Fruit fly (Drosophila melanogaster): Measurements from ENCODE around the gene CG32069.

The CG32069 gene

dm6 chr3L:11089805-11090440, 27.5 kb upstream of the CG32069 start (continued):
- TF ChIP-seq org-1 (GFP tag; optimal IDR thresholded peaks at IDR 0.05), result peak; percentile 90
- TF ChIP-seq CG16863 (GFP tag; optimal IDR thresholded peaks at IDR 0.05), result peak; percentile 87
- peak; percentile 64 for TF ChIP-seq CG4617 (GFP tag; optimal IDR thresholded peaks at IDR 0.05; ENCODE audit: borderline replicate concordance)
- no peak for TF ChIP-seq CG11085 (GFP tag; IDR thresholded peaks at IDR 0.05)
- TF ChIP-seq abd-A (tag; optimal IDR thresholded peaks at IDR 0.05), result peak; percentile 10
- peak; percentile 70 for TF ChIP-seq CG17328 (GFP tag; IDR thresholded peaks at IDR 0.05)
- TF ChIP-seq CG10565 (GFP tag; optimal IDR thresholded peaks at IDR 0.05), result peak; percentile 29
- peak; percentile 98 for TF ChIP-seq CG18262 (tag; optimal IDR thresholded peaks at IDR 0.05)
- TF ChIP-seq sd (tag; optimal IDR thresholded peaks at IDR 0.05), result peak; percentile 73
- TF ChIP-seq Sin3A (optimal IDR thresholded peaks at IDR 0.05), result no peak
- peak; percentile 82 for TF ChIP-seq Nf-YA (GFP tag; IDR thresholded peaks at IDR 0.05)
- TF ChIP-seq Dp (GFP tag; optimal IDR thresholded peaks at IDR 0.05), result no peak
- TF ChIP-seq stwl (tag; optimal IDR thresholded peaks at IDR 0.05), result peak; percentile 18
- peak; percentile 50 for TF ChIP-seq CG8765 (GFP tag; IDR thresholded peaks at IDR 0.05)
- peak; percentile 76 for TF ChIP-seq trh (GFP tag; optimal IDR thresholded peaks at IDR 0.05)
- no peak for TF ChIP-seq tna (GFP tag; IDR thresholded peaks at IDR 0.05; ENCODE audit: partially characterized antibody)
- TF ChIP-seq row (GFP tag; IDR thresholded peaks at IDR 0.05), result peak; percentile 90
- TF ChIP-seq sc (optimal IDR thresholded peaks at IDR 0.05), result no peak
- peak; percentile 89 for TF ChIP-seq sc (GFP tag; optimal IDR thresholded peaks at IDR 0.05)
- peak; percentile 83; the same call in 1 of the 2 replicates for TF ChIP-seq Atf6 (GFP tag; IDR thresholded peaks at IDR 0.05)
- TF ChIP-seq lbe (GFP tag; optimal IDR thresholded peaks at IDR 0.05), result peak; percentile 66
- TF ChIP-seq PHDP (tag; optimal IDR thresholded peaks at IDR 0.05), result peak; percentile 89
- TF ChIP-seq croc (GFP tag; conservative IDR thresholded peaks at IDR 0.05), result peak; percentile 68
- TF ChIP-seq nerfin-2 (GFP tag; IDR thresholded peaks at IDR 0.05; ENCODE audit: partially characterized antibody), result no peak
- TF ChIP-seq chif (GFP tag; optimal IDR thresholded peaks at IDR 0.05), result peak; percentile 83
- peak; percentile 75 for TF ChIP-seq fd3F (GFP tag; optimal IDR thresholded peaks at IDR 0.05)
- no peak; the same call in 1 of the 2 replicates for TF ChIP-seq dan (GFP tag; IDR thresholded peaks at IDR 0.05)
- TF ChIP-seq lmd (GFP tag; IDR thresholded peaks at IDR 0.05), result peak; percentile 84; the same call in 1 of the 2 replicates
- TF ChIP-seq Ssrp (tag; optimal IDR thresholded peaks at IDR 0.05), result peak; percentile 94
- no peak for TF ChIP-seq pita (GFP tag; optimal IDR thresholded peaks at IDR 0.05)
- peak; percentile 88 for TF ChIP-seq CG10267 (tag; optimal IDR thresholded peaks at IDR 0.05)
- peak; percentile 67 for TF ChIP-seq Sry-β (GFP tag; optimal IDR thresholded peaks at IDR 0.05)
- TF ChIP-seq CG6689 (GFP tag; IDR thresholded peaks at IDR 0.05), result peak; percentile 90
- peak; percentile 73 to 88 for TF ChIP-seq dpn (GFP tag; optimal IDR thresholded peaks at IDR 0.05)
- peak; percentile 52 for TF ChIP-seq CG10654 (GFP tag; optimal IDR thresholded peaks at IDR 0.05)
- no peak for TF ChIP-seq gfzf (GFP tag; optimal IDR thresholded peaks at IDR 0.05)
- peak; percentile 71 for TF ChIP-seq mam (GFP tag; optimal IDR thresholded peaks at IDR 0.05)
- peak; percentile 56 for TF ChIP-seq Usf (GFP tag; optimal IDR thresholded peaks at IDR 0.05)
- TF ChIP-seq CG1602 (GFP tag; optimal IDR thresholded peaks at IDR 0.05), result peak; percentile 87
- no peak; the same call in 1 of the 2 replicates for TF ChIP-seq inv (GFP tag; IDR thresholded peaks at IDR 0.05; ENCODE audit: partially characterized antibody)
- TF ChIP-seq CG2875 (GFP tag; optimal IDR thresholded peaks at IDR 0.05), result peak; percentile 90
- TF ChIP-seq bcd (GFP tag; optimal IDR thresholded peaks at IDR 0.05), result peak; percentile 88
- TF ChIP-seq ewg (GFP tag; optimal IDR thresholded peaks at IDR 0.05), result peak; percentile 86
- peak; percentile 87 for TF ChIP-seq ind (GFP tag; optimal IDR thresholded peaks at IDR 0.05)
- peak; percentile 65 for TF ChIP-seq Elba2 (GFP tag; optimal IDR thresholded peaks at IDR 0.05)
- TF ChIP-seq run (tag; optimal IDR thresholded peaks at IDR 0.05), result peak; percentile 86
- no peak for TF ChIP-seq MESR4 (GFP tag; optimal IDR thresholded peaks at IDR 0.05)
- TF ChIP-seq CG11695 (GFP tag; IDR thresholded peaks at IDR 0.05), result peak; percentile 86
- TF ChIP-seq CG13894 (tag; optimal IDR thresholded peaks at IDR 0.05), result no peak
- peak; percentile 79 for TF ChIP-seq jing (GFP tag; optimal IDR thresholded peaks at IDR 0.05)
